Fruit fly (Drosophila melanogaster): ENCODE data around the gene Apc.
A peak's percentile ranks its signal among the peaks of the same experiment; 100 is the strongest.

The Apc gene

DNA sequence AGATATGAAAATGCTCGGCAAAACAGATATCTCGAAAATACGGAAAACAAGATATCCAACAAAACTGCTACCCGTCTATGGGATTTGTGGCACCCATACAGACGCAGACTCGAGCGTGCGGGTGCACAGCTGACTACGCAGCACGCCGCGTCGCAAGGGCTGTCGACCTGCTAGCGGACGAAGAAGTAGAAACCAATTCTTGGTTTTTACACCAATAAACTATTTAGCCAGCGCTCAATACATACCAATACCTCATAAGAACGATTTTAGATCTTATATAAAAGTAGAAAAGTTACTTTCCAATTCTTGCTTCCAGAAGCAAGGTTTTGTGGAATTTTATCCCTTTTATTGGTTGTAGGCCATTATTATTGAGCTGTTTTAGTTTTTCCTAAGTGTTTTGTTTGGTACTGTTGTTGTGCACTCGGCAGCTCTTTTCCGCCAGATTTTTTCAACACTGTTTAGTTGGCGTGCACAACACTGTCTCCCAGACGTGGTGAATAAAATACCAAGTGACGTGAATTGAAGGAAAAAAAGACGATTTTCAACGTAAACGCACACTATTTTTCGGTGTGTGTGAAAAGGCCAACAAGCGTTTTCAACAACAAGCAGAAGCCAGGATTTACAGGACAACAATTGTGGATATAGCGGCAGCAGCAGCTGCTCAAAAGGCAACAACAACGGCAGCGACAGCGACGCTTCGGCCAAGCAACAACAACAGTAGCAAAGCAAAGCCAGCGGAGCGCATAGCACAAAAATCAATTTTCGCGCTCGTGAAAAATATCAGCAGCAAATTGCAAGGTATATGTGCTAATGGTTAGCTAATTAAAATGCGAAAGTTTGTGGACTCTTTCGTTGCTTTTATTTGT lies 44.2 kb upstream of the Apc start (continued):
- TF ChIP-seq nau (GFP tag; optimal IDR thresholded peaks at IDR 0.05) (peak; percentile 64), Hmr (GFP tag; optimal IDR thresholded peaks at IDR 0.05) (peak; percentile 86), CG17829 (tag; optimal IDR thresholded peaks at IDR 0.05) (peak; percentile 67), run (tag; optimal IDR thresholded peaks at IDR 0.05) (no peak), otp (GFP tag; IDR thresholded peaks at IDR 0.05) (no peak), H2.0 (GFP tag; IDR thresholded peaks at IDR 0.05) (peak; percentile 58), Lpt (GFP tag; optimal IDR thresholded peaks at IDR 0.05) (no peak), CG16779 (GFP tag; IDR thresholded peaks at IDR 0.05) (peak; percentile 83), rib (GFP tag; IDR thresholded peaks at IDR 0.05) (no peak; the same call in 1 of the 2 replicates), B-H2 (GFP tag; optimal IDR thresholded peaks at IDR 0.05) (peak; percentile 83), CG14965 (GFP tag; optimal IDR thresholded peaks at IDR 0.05; ENCODE audit: borderline replicate concordance) (no peak), CG14441 (GFP tag; IDR thresholded peaks at IDR 0.05) (peak; percentile 78), hth (optimal IDR thresholded peaks at IDR 0.05) (no peak), CG17385 (GFP tag; optimal IDR thresholded peaks at IDR 0.05) (peak; percentile 77), CG8359 (GFP tag; optimal IDR thresholded peaks at IDR 0.05; ENCODE audit: borderline replicate concordance) (peak; percentile 19), pzg (GFP tag; optimal IDR thresholded peaks at IDR 0.05) (peak; percentile 61), CG5953 (GFP tag; IDR thresholded peaks at IDR 0.05) (no peak), CG12744 (GFP tag; optimal IDR thresholded peaks at IDR 0.05) (peak; percentile 16), aop (GFP tag; IDR thresholded peaks at IDR 0.05) (no peak), Spps (tag; optimal IDR thresholded peaks at IDR 0.05) (no peak), CG32767 (GFP tag; IDR thresholded peaks at IDR 0.05) (peak; percentile 35; the same call in 1 of the 2 replicates), ap (GFP tag; IDR thresholded peaks at IDR 0.05) (no peak), lbe (GFP tag; optimal IDR thresholded peaks at IDR 0.05) (peak; percentile 68), Trl (optimal IDR thresholded peaks at IDR 0.05) (no peak), Trl (GFP tag; optimal IDR thresholded peaks at IDR 0.05) (peak; percentile 89), CHES-1-like (GFP tag; optimal IDR thresholded peaks at IDR 0.05) (peak; percentile 94), Opbp (GFP tag; IDR thresholded peaks at IDR 0.05; ENCODE audit: partially characterized antibody) (no peak), CG12219 (GFP tag; optimal IDR thresholded peaks at IDR 0.05) (peak; percentile 47), Rfx (GFP tag; IDR thresholded peaks at IDR 0.05) (peak; percentile 90), maf-S (GFP tag; optimal IDR thresholded peaks at IDR 0.05) (peak; percentile 72), CG6791 (GFP tag; IDR thresholded peaks at IDR 0.05; ENCODE audit: partially characterized antibody) (0 out of 3 replicates have a peak, but pooled peaks have one; percentile 7), CG1529 (GFP tag; optimal IDR thresholded peaks at IDR 0.05) (peak; percentile 56), ems (GFP tag; optimal IDR thresholded peaks at IDR 0.05) (peak; percentile 77), CG18262 (tag; optimal IDR thresholded peaks at IDR 0.05) (peak; percentile 63), CG3065 (GFP tag; optimal IDR thresholded peaks at IDR 0.05) (peak; percentile 4), gsb (GFP tag; IDR thresholded peaks at IDR 0.05) (0 out of 2 replicates have a peak, but pooled peaks have one; percentile 35), kay (GFP tag; optimal IDR thresholded peaks at IDR 0.05) (peak; percentile 78), jigr1 (GFP tag; IDR thresholded peaks at IDR 0.05) (no peak), croc (GFP tag; conservative IDR thresholded peaks at IDR 0.05) (peak; percentile 26; the same call in 1 of the 3 replicates), CG7963 (GFP tag; IDR thresholded peaks at IDR 0.05; ENCODE audit: partially characterized antibody) (no peak), sna (GFP tag; IDR thresholded peaks at IDR 0.05; ENCODE audit: partially characterized antibody) (0 out of 2 replicates have a peak, but pooled peaks have one; percentile 12), Max (GFP tag; optimal IDR thresholded peaks at IDR 0.05) (peak; percentile 76), seq (GFP tag; IDR thresholded peaks at IDR 0.05) (peak; percentile 42; the same call in 1 of the 2 replicates), B-H1 (GFP tag; IDR thresholded peaks at IDR 0.05) (peak; percentile 35; the same call in 1 of the 3 replicates), gt (GFP tag; IDR thresholded peaks at IDR 0.05) (no peak), lmd (GFP tag; IDR thresholded peaks at IDR 0.05) (peak; percentile 74), CG34422 (GFP tag; IDR thresholded peaks at IDR 0.05) (peak; percentile 46; the same call in 1 of the 3 replicates), gsb-n (tag; optimal IDR thresholded peaks at IDR 0.05) (no peak), CG11085 (GFP tag; IDR thresholded peaks at IDR 0.05) (peak; percentile 53; the same call in 1 of the 2 replicates)
